Worm (Caenorhabditis elegans) whole organism, young adult: ENCODE data around the gene Y41D4A.7.
A peak's percentile ranks its signal among the peaks of the same experiment; 100 is the strongest.

Source experiments
- B0019.2 ChIP-seq: fragments of 200-800 bp; sonication (Bioruptor generic); conservative IDR thresholded peaks from 2 replicates; pipeline ENCODE4 v1.3.6; 2022; ENCODE audit warnings: missing genetic modification reagents, missing genetic modification characterization, missing compliant biosample characterization
- F10E7.11 ChIP-seq: sonication (generic microtip); optimal IDR thresholded peaks from 2 replicates; lab custom pipeline; 2017; ENCODE audit warnings: mild to moderate bottlenecking, missing genetic modification characterization, moderate library complexity, missing compliant biosample characterization
- F39B2.1 ChIP-seq: fragments of 200-800 bp; sonication (Bioruptor generic); IDR thresholded peaks from 2 replicates; pipeline ENCODE4 v1.3.6; 2022; ENCODE audit warnings: missing genetic modification reagents, missing genetic modification characterization, missing compliant biosample characterization
- Y53F4B.3 ChIP-seq: fragments of 200-800 bp; sonication (Bioruptor generic); IDR thresholded peaks from 2 replicates; pipeline ENCODE4 v1.3.6; 2022; ENCODE audit warnings: missing genetic modification reagents, missing genetic modification characterization, missing compliant biosample characterization
- Y53G8AR.9 ChIP-seq: fragments of 200-800 bp; sonication (Bioruptor generic); conservative IDR thresholded peaks from 2 replicates; pipeline ENCODE4 v1.3.6; 2022; ENCODE audit warnings: missing genetic modification reagents, missing genetic modification characterization, missing compliant biosample characterization
- Y95B8A.8 ChIP-seq: fragments of 200-800 bp; sonication (Bioruptor generic); IDR thresholded peaks from 2 replicates; pipeline ENCODE4 v1.3.6; 2022; ENCODE audit warnings: missing genetic modification reagents, missing genetic modification characterization, missing compliant biosample characterization
- ZK185.1 ChIP-seq: sonication (generic microtip); optimal IDR thresholded peaks from 2 replicates; lab custom pipeline; 2016; ENCODE audit warnings: mild to moderate bottlenecking, missing genetic modification characterization, missing compliant biosample characterization; ENCODE audit not compliant: poor library complexity, severe bottlenecking
- ama-1 ChIP-seq, 3 experiments: fragments of 150-350 bp in 1 of 3; sonication (generic microtip) in 2 of 3; optimal IDR thresholded peaks; 2 replicates each; lab custom pipeline; 2014 to 2018; ENCODE audit warnings: missing biosample characterization in 2 of 3, missing genetic modification characterization in 2 of 3, missing genetic modification reagents in 2 of 3
- aptf-2 ChIP-seq: fragments of 200-800 bp; sonication (Bioruptor generic); conservative IDR thresholded peaks from 2 replicates; pipeline ENCODE4 v1.3.6; 2022; ENCODE audit warnings: missing genetic modification reagents, missing genetic modification characterization, missing compliant biosample characterization
- aptf-3 ChIP-seq: fragments of 200-800 bp; sonication (Bioruptor generic); IDR thresholded peaks from 2 replicates; pipeline ENCODE4 v1.3.6; 2022; ENCODE audit warnings: missing genetic modification characterization, missing compliant biosample characterization
- athp-1 ChIP-seq: sonication (generic microtip); optimal IDR thresholded peaks from 2 replicates; lab custom pipeline; 2017; ENCODE audit warnings: mild to moderate bottlenecking, missing genetic modification characterization, missing compliant biosample characterization
- attf-6 ChIP-seq: fragments of 200-800 bp; sonication (Bioruptor generic); IDR thresholded peaks from 2 replicates; pipeline ENCODE4 v1.3.6; 2022; ENCODE audit warnings: missing genetic modification reagents, missing genetic modification characterization, missing compliant biosample characterization
- cebp-1 ChIP-seq, 2 experiments: fragments of 200-800 bp in 1 of 2; sonication (Bioruptor generic) in 1 of 2; sonication (generic microtip) in 1 of 2; IDR thresholded peaks in 1 of 2; optimal IDR thresholded peaks in 1 of 2; 2 replicates each; pipeline versions ENCODE4 v1.3.6 to Lab custom; 2017 to 2022; ENCODE audit warnings: missing compliant biosample characterization in 2 of 2, missing genetic modification characterization in 2 of 2, mild to moderate bottlenecking in 1 of 2, missing genetic modification reagents in 1 of 2, moderate library complexity in 1 of 2
- ceh-100 ChIP-seq: fragments of 200-800 bp; sonication (Bioruptor generic); IDR thresholded peaks from 2 replicates; pipeline ENCODE4 v1.3.6; 2022; ENCODE audit warnings: missing genetic modification reagents, missing genetic modification characterization, missing compliant biosample characterization
- ceh-58 ChIP-seq: fragments of 200-800 bp; sonication (Bioruptor generic); IDR thresholded peaks from 2 replicates; pipeline ENCODE4 v1.3.6; 2022; ENCODE audit warnings: missing genetic modification characterization, missing compliant biosample characterization
- chd-7 ChIP-seq: sonication (generic microtip); optimal IDR thresholded peaks from 2 replicates; lab custom pipeline; 2016; ENCODE audit warnings: mild to moderate bottlenecking, missing genetic modification characterization, moderate library complexity, missing compliant biosample characterization
- dpff-1 ChIP-seq: sonication (generic microtip); optimal IDR thresholded peaks from 2 replicates; lab custom pipeline; 2017; ENCODE audit warnings: mild to moderate bottlenecking, missing genetic modification characterization, missing compliant biosample characterization
- egrh-3 ChIP-seq: fragments of 200-800 bp; sonication (Bioruptor generic); IDR thresholded peaks from 2 replicates; pipeline ENCODE4 v1.3.6; 2022; ENCODE audit warnings: missing genetic modification reagents, missing genetic modification characterization, missing compliant biosample characterization
- ekl-4 ChIP-seq: fragments of 200-800 bp; sonication (Bioruptor generic); IDR thresholded peaks from 2 replicates; pipeline ENCODE4 v1.3.6; 2022; ENCODE audit warnings: missing genetic modification reagents, missing genetic modification characterization, missing compliant biosample characterization
- gei-17 ChIP-seq: fragments of 200-800 bp; sonication (Bioruptor generic); optimal IDR thresholded peaks from 2 replicates; lab custom pipeline; 2018; ENCODE audit warnings: mild to moderate bottlenecking, missing genetic modification characterization, missing compliant biosample characterization
- hmg-1.2 ChIP-seq: fragments of 200-800 bp; sonication (Bioruptor generic); IDR thresholded peaks from 2 replicates; pipeline ENCODE4 v1.3.6; 2022; ENCODE audit warnings: missing genetic modification reagents, missing genetic modification characterization, missing compliant biosample characterization
- hsf-1 ChIP-seq: fragments of 200-800 bp; sonication (Bioruptor generic); IDR thresholded peaks from 2 replicates; pipeline ENCODE4 v1.3.6; 2022; ENCODE audit warnings: missing genetic modification reagents, missing genetic modification characterization, missing compliant biosample characterization
- lin-26 ChIP-seq: fragments of 200-800 bp; sonication (Bioruptor generic); IDR thresholded peaks from 2 replicates; pipeline ENCODE4 v1.3.6; 2022; ENCODE audit warnings: missing genetic modification reagents, missing genetic modification characterization, missing compliant biosample characterization
- lin-40 ChIP-seq: sonication (generic microtip); optimal IDR thresholded peaks from 2 replicates; lab custom pipeline; 2016; ENCODE audit warnings: missing genetic modification characterization, mild to moderate bottlenecking, missing compliant biosample characterization, missing genotype, missing genetic modification reagents
- lin-54 ChIP-seq: fragments of 200-800 bp; sonication (Bioruptor generic); optimal IDR thresholded peaks from 2 replicates; lab custom pipeline; 2018; ENCODE audit warnings: mild to moderate bottlenecking, missing genetic modification characterization, missing compliant biosample characterization
- madf-10 ChIP-seq: sonication (generic microtip); optimal IDR thresholded peaks from 2 replicates; lab custom pipeline; 2016; ENCODE audit warnings: mild to moderate bottlenecking, missing genetic modification characterization, missing compliant biosample characterization
- madf-3 ChIP-seq: fragments of 200-800 bp; sonication (Bioruptor generic); IDR thresholded peaks from 2 replicates; pipeline ENCODE4 v1.3.6; 2022; ENCODE audit warnings: missing genetic modification reagents, missing genetic modification characterization, missing compliant biosample characterization
- madf-6 ChIP-seq: fragments of 200-800 bp; sonication (Bioruptor generic); IDR thresholded peaks from 2 replicates; pipeline ENCODE4 v1.3.6; 2022; ENCODE audit warnings: missing genetic modification reagents, missing genetic modification characterization, missing compliant biosample characterization
- madf-8 ChIP-seq: fragments of 200-800 bp; sonication (Bioruptor generic); conservative IDR thresholded peaks from 2 replicates; pipeline ENCODE4 v1.3.6; 2022; ENCODE audit warnings: missing genetic modification reagents, missing genetic modification characterization, missing compliant biosample characterization
- mcd-1 ChIP-seq: fragments of 200-800 bp; sonication (Bioruptor generic); IDR thresholded peaks from 2 replicates; pipeline ENCODE4 v1.3.6; 2022; ENCODE audit warnings: missing genetic modification reagents, missing genetic modification characterization, missing compliant biosample characterization
- mel-28 ChIP-seq: sonication (generic microtip); optimal IDR thresholded peaks from 2 replicates; lab custom pipeline; 2016; ENCODE audit warnings: borderline replicate concordance, mild to moderate bottlenecking, missing genetic modification characterization, missing compliant biosample characterization
- mes-4 ChIP-seq: sonication (generic microtip); optimal IDR thresholded peaks from 2 replicates; lab custom pipeline; 2016; ENCODE audit warnings: missing genotype, missing genetic modification characterization, missing compliant biosample characterization
- mxl-1 ChIP-seq: sonication (generic microtip); optimal IDR thresholded peaks from 2 replicates; lab custom pipeline; 2016; ENCODE audit warnings: missing genetic modification characterization, missing compliant biosample characterization
- nhr-120 ChIP-seq: fragments of 200-800 bp; sonication (Bioruptor generic); IDR thresholded peaks from 2 replicates; pipeline ENCODE4 v1.3.6; 2022; ENCODE audit warnings: missing genetic modification characterization, missing compliant biosample characterization
- nhr-179 ChIP-seq: sonication (generic microtip); optimal IDR thresholded peaks from 2 replicates; lab custom pipeline; 2016; ENCODE audit warnings: mild to moderate bottlenecking, missing genetic modification characterization, missing compliant biosample characterization
- nhr-80 ChIP-seq: sonication (generic microtip); optimal IDR thresholded peaks from 2 replicates; lab custom pipeline; 2016; ENCODE audit warnings: missing genetic modification characterization, missing compliant biosample characterization
- nhr-90 ChIP-seq: sonication (generic microtip); optimal IDR thresholded peaks from 2 replicates; lab custom pipeline; 2016; ENCODE audit warnings: missing genotype, mild to moderate bottlenecking, missing genetic modification characterization, missing compliant biosample characterization
- pbrm-1 ChIP-seq: fragments of 200-800 bp; sonication (Bioruptor generic); IDR thresholded peaks from 2 replicates; pipeline ENCODE4 v1.3.6; 2022; ENCODE audit warnings: missing genetic modification reagents, missing genetic modification characterization, missing compliant biosample characterization
- pha-4 ChIP-seq: fragments of 150-350 bp; sonication (generic microtip); optimal IDR thresholded peaks from 2 replicates; lab custom pipeline; 2014; ENCODE audit warnings: missing biosample characterization, missing genetic modification reagents, missing genetic modification characterization
- repo-1 ChIP-seq: sonication (generic microtip); optimal IDR thresholded peaks from 2 replicates; lab custom pipeline; 2017; ENCODE audit warnings: mild to moderate bottlenecking, missing genetic modification characterization, missing compliant biosample characterization
- snpc-3.4 ChIP-seq: sonication (generic microtip); optimal IDR thresholded peaks from 2 replicates; lab custom pipeline; 2017; ENCODE audit warnings: missing genetic modification characterization, mild to moderate bottlenecking, missing compliant biosample characterization, antibody characterized with exemption, moderate library complexity, missing genotype, missing genetic modification reagents
- somi-1 ChIP-seq: fragments of 200-800 bp; sonication (Bioruptor generic); optimal IDR thresholded peaks from 2 replicates; lab custom pipeline; 2018; ENCODE audit warnings: mild to moderate bottlenecking, missing genetic modification characterization, missing compliant biosample characterization
- tbp1 ChIP-seq: fragments of 200-800 bp; sonication (Bioruptor generic); optimal IDR thresholded peaks from 2 replicates; lab custom pipeline; 2018; ENCODE audit warnings: mild to moderate bottlenecking, missing genetic modification characterization, missing compliant biosample characterization
- zim-3 ChIP-seq: sonication (generic microtip); optimal IDR thresholded peaks from 2 replicates; lab custom pipeline; 2017; ENCODE audit warnings: mild to moderate bottlenecking, missing genetic modification characterization, moderate library complexity, missing compliant biosample characterization
- ztf-18 ChIP-seq: sonication (generic microtip); optimal IDR thresholded peaks from 2 replicates; lab custom pipeline; 2016; ENCODE audit warnings: missing genotype, mild to moderate bottlenecking, missing genetic modification characterization, missing compliant biosample characterization
- ztf-26 ChIP-seq: sonication (generic microtip); optimal IDR thresholded peaks from 2 replicates; lab custom pipeline; 2017; ENCODE audit warnings: missing genetic modification characterization, missing compliant biosample characterization
- ztf-28 ChIP-seq: fragments of 200-800 bp; sonication (Bioruptor generic); IDR thresholded peaks from 2 replicates; pipeline ENCODE4 v1.3.6; 2022; ENCODE audit warnings: missing genetic modification reagents, missing genetic modification characterization, missing compliant biosample characterization
- ztf-3 ChIP-seq: fragments of 200-800 bp; sonication (Bioruptor generic); optimal IDR thresholded peaks from 2 replicates; lab custom pipeline; 2018; ENCODE audit warnings: mild to moderate bottlenecking, missing genetic modification characterization, missing compliant biosample characterization

The Y41D4A.7 gene

DNA sequence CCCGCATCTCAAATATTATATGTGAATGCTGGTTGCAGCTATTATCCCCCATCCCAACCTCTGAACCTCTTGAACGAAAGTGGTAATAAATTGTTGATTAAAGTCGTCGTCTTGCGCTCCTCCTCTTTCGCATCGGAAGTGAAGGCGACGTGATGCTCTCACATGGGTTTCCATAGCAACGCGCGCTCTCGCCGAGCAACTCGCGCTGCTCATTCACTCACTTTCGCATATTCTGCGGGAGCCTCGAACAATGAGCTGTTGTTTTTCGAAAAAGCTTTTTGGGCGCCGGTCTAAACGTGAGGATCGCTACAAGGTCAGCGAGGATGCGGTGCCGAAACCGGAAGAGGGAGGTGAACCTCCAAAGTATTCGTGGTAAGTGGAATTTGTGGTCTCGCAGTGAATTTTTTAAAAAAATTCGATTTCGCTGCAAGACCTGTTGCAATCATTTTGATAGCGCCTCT lies 50.3 kb downstream of the Y41D4A.7 start, which contains the start of gene rpi-2 (continued):
- TF ChIP-seq cebp-1 (GFP tag; IDR thresholded peaks at IDR 0.05; lab: Robert Waterston, UW): no peak
- peak; percentile 74 for TF ChIP-seq cebp-1 (tag; optimal IDR thresholded peaks at IDR 0.05; lab: Kevin White, UChicago)
- peak; percentile 57; the same call in 1 of the 2 replicates for TF ChIP-seq ztf-28 (GFP tag; lab: Robert Waterston, UW)
- TF ChIP-seq ama-1 (optimal IDR thresholded peaks at IDR 0.05; lab: Kevin White, UChicago): no peak
- TF ChIP-seq ama-1 (GFP tag; optimal IDR thresholded peaks at IDR 0.05; lab: Kevin White, UChicago): peak; percentile 49 to 50
- no peak for TF ChIP-seq ztf-3 (GFP tag; lab: Kevin White, UChicago)
- TF ChIP-seq pha-4 (tag; lab: Kevin White, UChicago): no peak
- TF ChIP-seq nhr-90 (tag; lab: Kevin White, UChicago): peak; percentile 66
- peak; percentile 83 for TF ChIP-seq ceh-100
- peak; percentile 92 for TF ChIP-seq zim-3 (tag; lab: Kevin White, UChicago)
- peak; percentile 90 for TF ChIP-seq attf-6
- TF ChIP-seq Y53G8AR.9 (GFP tag; lab: Robert Waterston, UW): peak; percentile 96
- TF ChIP-seq snpc-3.4 (tag; lab: Kevin White, UChicago): peak; percentile 87
- peak; percentile 86 for TF ChIP-seq lin-54 (GFP tag; lab: Kevin White, UChicago)
- TF ChIP-seq nhr-120 (GFP tag; lab: Robert Waterston, UW): 0 out of 2 replicates have a peak, but pooled peaks have one; percentile 75
- TF ChIP-seq tbp1 (GFP tag; lab: Kevin White, UChicago): peak; percentile 70
- no peak for TF ChIP-seq mel-28 (tag; lab: Kevin White, UChicago)
- peak; percentile 96 for TF ChIP-seq ekl-4 (GFP tag; lab: Robert Waterston, UW)
- peak; percentile 97; the same call in 1 of the 2 replicates for TF ChIP-seq ceh-58
- peak; percentile 88 for TF ChIP-seq madf-6
- peak; percentile 91 for TF ChIP-seq aptf-3 (GFP tag; lab: Robert Waterston, UW)
- no peak for TF ChIP-seq madf-10
- no peak for TF ChIP-seq ZK185.1 (tag; lab: Kevin White, UChicago)
- peak; percentile 94 for TF ChIP-seq F10E7.11 (tag; lab: Kevin White, UChicago)
- TF ChIP-seq F39B2.1: peak; percentile 92
- TF ChIP-seq ztf-26 (tag; lab: Kevin White, UChicago): peak; percentile 15
- peak; percentile 93 for TF ChIP-seq madf-3 (GFP tag; lab: Robert Waterston, UW)
- TF ChIP-seq gei-17 (GFP tag; lab: Kevin White, UChicago): peak; percentile 5
- peak; percentile 83 for TF ChIP-seq pbrm-1 (GFP tag; lab: Robert Waterston, UW)
- no peak for TF ChIP-seq nhr-80 (tag; lab: Kevin White, UChicago)
- peak; percentile 83 for TF ChIP-seq chd-7 (tag; lab: Kevin White, UChicago)
- peak; percentile 86 for TF ChIP-seq mcd-1 (GFP tag; lab: Robert Waterston, UW)
- TF ChIP-seq B0019.2 (GFP tag; lab: Robert Waterston, UW): no peak
- TF ChIP-seq Y95B8A.8 (GFP tag; lab: Robert Waterston, UW): peak; percentile 92
- TF ChIP-seq mes-4 (tag; lab: Kevin White, UChicago): peak; percentile 60
- peak; percentile 52 for TF ChIP-seq somi-1 (GFP tag; lab: Kevin White, UChicago)
- peak; percentile 83 for TF ChIP-seq repo-1 (tag; lab: Kevin White, UChicago)
- no peak for TF ChIP-seq egrh-3 (GFP tag; lab: Robert Waterston, UW)
- TF ChIP-seq Y53F4B.3 (GFP tag; lab: Robert Waterston, UW): peak; percentile 58
- no peak for TF ChIP-seq nhr-179 (tag; lab: Kevin White, UChicago)
- peak; percentile 96 for TF ChIP-seq lin-26
- peak; percentile 86 for TF ChIP-seq dpff-1 (tag; lab: Kevin White, UChicago)
- peak; percentile 83 for TF ChIP-seq mxl-1 (tag; lab: Kevin White, UChicago)
- peak; percentile 22 for TF ChIP-seq lin-40
- TF ChIP-seq ztf-18 (tag; lab: Kevin White, UChicago): peak; percentile 58
- TF ChIP-seq hmg-1.2 (GFP tag; lab: Robert Waterston, UW): peak; percentile 59
- TF ChIP-seq hsf-1: peak; percentile 86
- 0 out of 2 replicates have a peak, but pooled peaks have one; percentile 41 for TF ChIP-seq aptf-2
- peak; percentile 51 for TF ChIP-seq madf-8 (GFP tag; lab: Robert Waterston, UW)
- peak; percentile 97 for TF ChIP-seq athp-1 (tag; lab: Kevin White, UChicago)
